Worm (Caenorhabditis elegans) whole organism, L1 larva: ENCODE measurements around the gene rps-11.

Source experiments
- elt-3 ChIP-seq, 6 experiments: fragments of 150-350 bp in 1 of 6; sonication (generic microtip); optimal IDR thresholded peaks; 2 replicates each; lab custom pipeline; 2017 to 2018; ENCODE audit warnings: missing biosample characterization in 6 of 6, missing genetic modification characterization in 6 of 6, inconsistent platforms in 1 of 6
- nhr-76 ChIP-seq: sonication (generic microtip); optimal IDR thresholded peaks from 2 replicates; lab custom pipeline; 2017; ENCODE audit warnings: missing biosample characterization, missing genetic modification characterization

ce11 chrIV:11645354-11645753 is 42.9 kb downstream of the rps-11 start:
- no peak for TF ChIP-seq nhr-76 (tag; lab: Kevin White, UChicago)
- TF ChIP-seq elt-3 (tag; optimal IDR thresholded peaks at IDR 0.05; lab: Kevin White, UChicago) = no peak
